Fruit fly (Drosophila melanogaster): ENCODE data around the gene mRpS10.
A peak's percentile ranks its signal among the peaks of the same experiment; 100 is the strongest.

mRpS10 gene

DNA sequence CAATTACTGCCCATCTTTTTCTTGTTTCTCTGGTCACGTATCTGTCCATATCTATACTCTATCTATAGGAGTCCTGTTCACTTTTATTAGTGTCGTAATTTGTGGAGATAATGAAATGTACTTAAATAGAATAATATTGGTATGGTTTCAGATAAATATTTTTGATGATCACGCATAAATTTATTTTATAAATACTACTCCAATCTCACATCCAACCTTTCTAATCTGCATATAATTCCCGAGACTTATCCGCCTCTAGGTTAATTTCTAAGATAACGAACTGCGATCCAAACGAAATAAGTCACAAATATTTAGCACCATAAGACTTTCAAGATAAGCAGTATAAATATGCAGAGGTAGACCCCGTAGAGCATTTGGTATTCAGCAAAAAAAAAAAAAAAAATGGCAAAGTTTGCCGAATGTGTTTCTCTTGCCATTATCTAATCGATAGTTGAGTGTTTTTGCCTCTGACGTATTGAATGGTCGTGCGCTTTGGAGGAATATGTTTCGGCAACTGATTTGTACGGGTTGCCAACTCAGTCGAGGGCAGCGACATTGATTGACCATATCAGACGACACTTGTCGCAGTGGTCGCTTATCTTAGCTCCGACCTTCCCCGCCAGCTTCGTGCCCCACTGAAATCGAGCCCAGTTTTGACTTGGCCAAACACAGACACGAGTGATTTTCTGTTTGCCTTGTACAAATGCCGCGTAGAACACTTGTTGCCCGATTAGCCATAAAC lies 31.2 kb upstream of the mRpS10 start:
- TF ChIP-seq gl (tag; optimal IDR thresholded peaks at IDR 0.05) (no peak), fd96Ca (GFP tag; IDR thresholded peaks at IDR 0.05) (no peak), EcR (GFP tag; optimal IDR thresholded peaks at IDR 0.05) (peak; percentile 52), CG4496 (GFP tag; IDR thresholded peaks at IDR 0.05) (no peak)

DNA sequence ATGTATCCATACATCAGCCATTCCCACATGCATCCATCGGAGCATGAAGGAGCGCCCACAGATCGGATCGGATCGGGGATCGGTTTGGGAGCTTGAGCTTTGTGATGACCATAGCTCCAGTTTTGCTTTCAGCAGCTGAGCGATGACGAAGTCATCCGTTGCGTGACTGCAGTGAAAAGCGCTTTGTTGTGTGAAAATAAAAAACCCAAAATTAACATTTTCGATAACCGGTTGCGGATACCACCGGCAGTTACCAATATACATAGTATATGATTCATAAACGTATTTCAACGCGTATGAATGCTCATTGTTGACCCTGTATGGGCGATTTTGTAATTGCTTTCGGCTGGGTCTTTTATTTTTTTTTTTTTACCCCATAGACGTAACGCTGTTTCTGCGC lies 24.2 kb upstream of the mRpS10 start:
- TF ChIP-seq CG4496 (GFP tag; IDR thresholded peaks at IDR 0.05) (peak; percentile 28; the same call in 1 of the 3 replicates), fd96Ca (GFP tag; IDR thresholded peaks at IDR 0.05) (no peak)

DNA sequence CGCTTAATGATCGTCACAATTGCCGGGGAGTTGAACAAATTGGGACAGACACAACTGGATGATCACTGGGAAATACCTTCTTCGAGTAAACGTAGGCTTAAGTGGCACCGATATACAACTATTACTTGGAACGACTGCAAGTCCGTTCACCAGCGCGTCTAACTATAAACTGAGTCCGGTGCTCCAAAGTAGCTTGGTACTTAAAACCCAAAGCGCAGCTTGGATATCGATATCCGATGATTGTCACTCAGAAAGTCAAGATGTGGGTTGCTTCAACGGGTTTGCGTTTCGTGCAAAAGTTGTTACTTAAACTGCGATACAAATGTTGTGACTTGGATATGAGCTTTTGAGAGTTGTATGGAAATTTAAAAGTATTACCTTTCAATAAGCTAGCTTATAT lies 23.2 kb upstream of the mRpS10 start, which contains the start of gene Spn88Ea:
TSS of gene Spn88Ea (minus strand) at position 175 of the 400 bp plus-strand sequence.
- TF ChIP-seq CG10348 (GFP tag; IDR thresholded peaks at IDR 0.05) (no peak), Pif1B (GFP tag; optimal IDR thresholded peaks at IDR 0.05) (no peak), CG8301 (tag; optimal IDR thresholded peaks at IDR 0.05) (no peak), CG4496 (GFP tag; IDR thresholded peaks at IDR 0.05) (no peak), rn (GFP tag; IDR thresholded peaks at IDR 0.05) (no peak), CG32121 (GFP tag; IDR thresholded peaks at IDR 0.05) (no peak), gl (tag; optimal IDR thresholded peaks at IDR 0.05) (no peak), Ets98B (GFP tag; IDR thresholded peaks at IDR 0.05) (peak; percentile 40; the same call in 1 of the 2 replicates), CG15710 (tag; optimal IDR thresholded peaks at IDR 0.05) (no peak), Pif1A (GFP tag; optimal IDR thresholded peaks at IDR 0.05) (no peak), CG14655 (GFP tag; optimal IDR thresholded peaks at IDR 0.05) (no peak), EcR (GFP tag; optimal IDR thresholded peaks at IDR 0.05) (peak; percentile 20), CG13204 (GFP tag; optimal IDR thresholded peaks at IDR 0.05) (no peak), CG17806 (tag; optimal IDR thresholded peaks at IDR 0.05) (no peak), CG9948 (tag; optimal IDR thresholded peaks at IDR 0.05) (no peak), fd96Ca (GFP tag; IDR thresholded peaks at IDR 0.05) (no peak)

DNA sequence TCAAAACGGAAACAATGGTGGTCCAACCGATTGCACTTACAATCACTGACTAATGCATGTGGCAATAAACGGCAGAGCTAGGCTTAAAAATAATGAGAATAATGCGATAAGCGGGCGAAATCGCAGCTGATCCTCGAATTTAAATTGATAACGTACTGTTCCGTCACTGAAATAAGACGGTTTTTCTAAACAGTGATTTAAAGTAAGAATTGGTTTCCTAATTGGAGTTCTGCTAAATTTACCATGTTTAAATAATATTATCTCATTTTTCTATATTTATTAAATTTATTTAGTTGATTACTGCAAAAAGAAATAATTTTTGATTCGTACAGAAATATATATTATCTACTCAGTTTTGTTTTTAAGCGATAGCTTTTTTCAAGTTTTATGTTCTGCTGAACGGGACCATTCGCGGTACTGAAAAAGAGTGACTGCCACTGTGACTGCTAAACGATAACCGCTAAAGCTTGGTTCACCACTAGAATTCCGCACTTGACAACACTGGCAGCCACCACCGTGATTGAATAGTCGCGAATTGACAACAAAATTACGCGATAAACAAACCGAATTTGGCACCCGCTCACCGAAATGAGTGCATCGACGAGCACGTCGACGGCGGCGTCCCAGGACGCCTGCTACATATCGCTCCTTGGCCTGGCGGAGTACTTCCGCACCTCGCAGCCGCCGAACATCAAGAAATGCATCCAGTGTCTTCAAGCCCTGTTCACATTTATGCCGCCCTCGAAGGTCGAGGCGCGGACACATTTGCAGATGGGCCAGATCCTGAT lies 20.6 kb upstream of the mRpS10 start, which contains the start of the genes Spn88Eb and Mau2:
TSS of gene Spn88Eb (minus strand) at position 51 of the 788 bp plus-strand sequence.
TSS of gene Mau2 (plus strand) at position 493 of the 788 bp plus-strand sequence.
- TF ChIP-seq Ets98B (GFP tag; IDR thresholded peaks at IDR 0.05) (peak; percentile 68), EcR (GFP tag; optimal IDR thresholded peaks at IDR 0.05) (no peak), fd96Ca (GFP tag; IDR thresholded peaks at IDR 0.05) (peak; percentile 68; the same call in 2 of the 3 replicates), Snoo (tag; optimal IDR thresholded peaks at IDR 0.05) (peak; percentile 34), rn (GFP tag; IDR thresholded peaks at IDR 0.05) (peak; percentile 32; the same call in 1 of the 2 replicates), CG15710 (tag; optimal IDR thresholded peaks at IDR 0.05) (peak; percentile 32), CG4496 (GFP tag; IDR thresholded peaks at IDR 0.05) (peak; percentile 71), CG32121 (GFP tag; IDR thresholded peaks at IDR 0.05) (0 out of 2 replicates have a peak, but pooled peaks have one; percentile 24), gl (tag; optimal IDR thresholded peaks at IDR 0.05) (no peak)

DNA sequence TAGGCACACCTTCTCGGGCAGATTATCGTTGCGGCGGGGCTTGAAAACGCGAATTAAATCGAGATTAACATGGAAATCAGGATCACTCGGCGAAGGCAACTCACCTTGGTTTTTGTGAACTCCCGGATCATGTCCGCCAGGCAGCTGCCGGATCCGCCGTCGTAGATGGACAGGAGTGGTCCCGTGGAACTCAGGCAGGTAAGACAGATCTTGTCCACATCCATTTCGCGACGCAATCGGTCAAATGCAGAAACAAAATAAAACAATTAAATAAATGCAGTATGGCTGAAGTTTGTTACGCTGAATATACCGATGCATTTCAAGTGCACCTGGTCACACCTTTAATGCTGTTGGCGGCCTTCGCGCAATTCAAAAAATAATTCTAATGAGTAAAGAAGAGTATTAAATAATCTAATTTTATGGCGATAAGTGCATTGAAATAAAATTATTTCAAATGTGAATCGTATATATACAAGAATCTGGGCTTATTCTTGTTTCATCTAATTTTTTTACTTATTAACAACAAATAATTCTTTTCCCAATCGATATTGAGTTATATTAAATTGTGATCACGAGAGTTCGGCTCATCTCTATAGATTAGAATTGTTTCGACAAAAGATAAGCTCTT lies 16.0 kb upstream of the mRpS10 start, which contains the start of the genes CG6654 and CG4210:
TSS of gene CG6654 (minus strand) at position 297 of the 628 bp plus-strand sequence.
TSS of gene CG4210 (plus strand) at position 613 of the 628 bp plus-strand sequence.
- no peak for TF ChIP-seq rn (GFP tag; IDR thresholded peaks at IDR 0.05)
- no peak for TF ChIP-seq CG10348 (GFP tag; IDR thresholded peaks at IDR 0.05)
- no peak for TF ChIP-seq CG13204 (GFP tag; optimal IDR thresholded peaks at IDR 0.05)
- TF ChIP-seq CG9948 (tag; optimal IDR thresholded peaks at IDR 0.05) = no peak
- no peak for TF ChIP-seq D1 (tag; optimal IDR thresholded peaks at IDR 0.05)
- TF ChIP-seq CG8159 (tag; optimal IDR thresholded peaks at IDR 0.05) = no peak
- no peak for TF ChIP-seq CG34367 (tag; optimal IDR thresholded peaks at IDR 0.05)
- TF ChIP-seq fd96Ca (GFP tag; IDR thresholded peaks at IDR 0.05) = no peak
- no peak for TF ChIP-seq EcR (GFP tag; optimal IDR thresholded peaks at IDR 0.05)

DNA sequence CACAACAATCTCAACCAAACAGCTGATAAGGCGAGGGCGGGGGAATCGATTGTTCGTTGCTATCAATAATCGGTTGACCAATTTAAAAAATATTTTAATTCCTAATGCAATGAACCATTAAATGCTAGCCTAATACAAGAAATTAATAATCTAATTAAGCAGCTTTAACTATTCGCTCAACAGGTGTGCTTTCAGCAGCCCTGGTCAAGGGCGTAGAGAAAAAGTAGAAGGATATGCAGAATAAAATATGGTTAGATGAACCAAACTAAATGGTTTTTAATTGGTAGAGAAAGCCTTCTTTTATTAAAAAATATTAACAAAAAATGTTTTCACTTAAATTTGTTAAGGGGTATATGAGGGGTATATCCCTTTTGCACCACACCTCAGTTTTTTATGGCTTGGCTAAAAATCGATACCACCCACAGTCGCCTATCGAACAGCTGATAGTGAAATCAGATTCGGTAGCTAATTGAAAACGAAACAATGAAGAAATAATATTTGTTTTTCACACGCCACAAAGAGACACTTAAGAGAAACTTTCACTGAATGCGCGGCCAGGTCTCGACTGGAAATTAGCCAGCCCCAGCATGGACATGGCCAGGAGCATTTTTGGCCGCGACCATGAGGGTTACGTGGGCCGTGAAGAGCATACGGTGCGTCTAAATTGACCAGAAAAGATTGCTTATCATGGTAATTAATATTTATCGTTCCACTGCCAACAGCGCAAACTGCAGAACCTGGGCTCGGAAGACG lies 10.5 kb upstream of the mRpS10 start, which contains the start of the genes SIDL and CG12241:
TSS of gene SIDL (minus strand) at position 51 of the 753 bp plus-strand sequence.
TSS of gene CG12241 (plus strand) at position 433 of the 753 bp plus-strand sequence.
- TF ChIP-seq fd96Ca (GFP tag; IDR thresholded peaks at IDR 0.05) (peak; percentile 96), CG9948 (tag; optimal IDR thresholded peaks at IDR 0.05) (peak; percentile 86), CG8301 (tag; optimal IDR thresholded peaks at IDR 0.05) (peak; percentile 90), CG15710 (tag; optimal IDR thresholded peaks at IDR 0.05) (peak; percentile 66), EcR (GFP tag; optimal IDR thresholded peaks at IDR 0.05) (no peak), CG32121 (GFP tag; IDR thresholded peaks at IDR 0.05) (peak; percentile 97), CG8159 (tag; optimal IDR thresholded peaks at IDR 0.05) (peak; percentile 93), Pif1B (GFP tag; optimal IDR thresholded peaks at IDR 0.05) (no peak), CG34367 (tag; optimal IDR thresholded peaks at IDR 0.05) (no peak), CG10348 (GFP tag; IDR thresholded peaks at IDR 0.05) (no peak), CG14655 (GFP tag; optimal IDR thresholded peaks at IDR 0.05) (no peak), Snoo (tag; optimal IDR thresholded peaks at IDR 0.05) (peak; percentile 95), CG12605 (GFP tag; IDR thresholded peaks at IDR 0.05) (peak; percentile 97), rn (GFP tag; IDR thresholded peaks at IDR 0.05) (peak; percentile 98), gl (tag; optimal IDR thresholded peaks at IDR 0.05) (peak; percentile 77), D1 (tag; optimal IDR thresholded peaks at IDR 0.05) (no peak), CG17806 (tag; optimal IDR thresholded peaks at IDR 0.05) (peak; percentile 92), CG4496 (GFP tag; IDR thresholded peaks at IDR 0.05) (peak; percentile 99), Ets98B (GFP tag; IDR thresholded peaks at IDR 0.05) (peak; percentile 98), Pif1A (GFP tag; optimal IDR thresholded peaks at IDR 0.05) (no peak), CG13204 (GFP tag; optimal IDR thresholded peaks at IDR 0.05) (no peak)

All from whole organism, pupa.